Fruit fly (Drosophila melanogaster): ENCODE measurements around the gene Rsod.

DNA sequence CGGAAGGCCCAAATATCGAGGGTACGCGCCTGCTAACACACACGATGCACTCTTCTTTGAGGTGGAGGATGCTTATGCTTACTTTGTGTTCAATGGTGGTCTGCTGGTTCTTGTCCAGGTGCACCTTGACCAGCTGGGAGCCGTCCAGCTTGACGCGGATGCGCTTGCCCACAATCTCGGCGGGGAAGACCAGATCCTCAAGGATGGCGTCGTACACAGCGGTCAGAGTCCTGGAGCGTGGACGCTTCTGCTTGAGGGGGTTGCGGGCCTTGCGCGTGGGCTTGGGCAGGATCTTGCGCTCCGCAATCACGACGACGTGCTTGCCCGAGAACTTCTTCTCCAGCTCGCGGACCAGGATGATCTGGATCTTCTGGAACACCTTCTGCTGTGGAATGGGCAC is 37.0 kb upstream of the Rsod start:
- TF ChIP-seq CG2129 (GFP tag; IDR thresholded peaks at IDR 0.05; ENCODE audit: partially characterized antibody) (no peak), CG4730 (GFP tag; IDR thresholded peaks at IDR 0.05) (no peak), aop (GFP tag; IDR thresholded peaks at IDR 0.05) (no peak), bab2 (GFP tag; optimal IDR thresholded peaks at IDR 0.05) (no peak), pan (optimal IDR thresholded peaks at IDR 0.05) (no peak), pan (GFP tag; optimal IDR thresholded peaks at IDR 0.05 in 1 of 2, IDR thresholded peaks at IDR 0.05 in 1 of 2) (no peak), CG18764 (GFP tag; optimal IDR thresholded peaks at IDR 0.05) (no peak), HHEX (GFP tag; optimal IDR thresholded peaks at IDR 0.05) (no peak), Xrp1 (GFP tag; IDR thresholded peaks at IDR 0.05) (no peak), CG17912 (GFP tag; optimal IDR thresholded peaks at IDR 0.05) (no peak)

Data from whole organism, embryonic.